Fruit fly (Drosophila melanogaster) whole organism, embryonic: ENCODE data around the gene CG46387.

Experiments
- Atf6 ChIP-seq: fragments of 200-800 bp; sonication (Bioruptor generic); IDR thresholded peaks from 2 replicates; pipeline ENCODE4 v1.3.6; 2022; ENCODE audit warnings: missing biosample characterization, missing genetic modification characterization
- B-H2 ChIP-seq: fragments of 200-800 bp; sonication (Bioruptor generic); optimal IDR thresholded peaks from 2 replicates; lab custom pipeline; 2018; ENCODE audit warnings: missing biosample characterization, mild to moderate bottlenecking, missing genetic modification characterization
- CG10147 ChIP-seq: fragments of 200-800 bp; sonication (Bioruptor generic); optimal IDR thresholded peaks from 2 replicates; lab custom pipeline; 2019; ENCODE audit warnings: missing biosample characterization, mild to moderate bottlenecking, missing genetic modification characterization, moderate library complexity
- CG10209 ChIP-seq: fragments of 200-800 bp; sonication (Bioruptor generic); optimal IDR thresholded peaks from 3 replicates; lab custom pipeline; 2017; ENCODE audit warnings: missing biosample characterization, mild to moderate bottlenecking, missing genetic modification characterization, missing genetic modification reagents
- CG10274 ChIP-seq: fragments of 200-800 bp; sonication (Bioruptor generic); optimal IDR thresholded peaks from 3 replicates; lab custom pipeline; 2017; ENCODE audit warnings: missing biosample characterization, mild to moderate bottlenecking, missing genetic modification characterization
- CG12744 ChIP-seq: fragments of 200-800 bp; sonication (Bioruptor generic); optimal IDR thresholded peaks from 2 replicates; lab custom pipeline; 2016; ENCODE audit warnings: missing biosample characterization, missing genetic modification characterization
- CG12942 ChIP-seq: fragments of 200-800 bp; sonication (Bioruptor generic); optimal IDR thresholded peaks from 3 replicates; lab custom pipeline; 2016; ENCODE audit warnings: missing biosample characterization, missing genetic modification characterization
- CG14050 ChIP-seq: fragments of 200-800 bp; sonication (Bioruptor generic); IDR thresholded peaks from 3 replicates; pipeline ENCODE4 v1.3.6; 2022; ENCODE audit warnings: missing biosample characterization, missing genetic modification characterization
- CG14710 ChIP-seq: fragments of 200-800 bp; sonication (Bioruptor generic); optimal IDR thresholded peaks from 3 replicates; lab custom pipeline; 2019; ENCODE audit warnings: missing biosample characterization, mild to moderate bottlenecking, missing genetic modification characterization, moderate library complexity
- CG15073 ChIP-seq: fragments of 200-800 bp; sonication (Bioruptor generic); optimal IDR thresholded peaks from 2 replicates; lab custom pipeline; 2016; ENCODE audit warnings: missing biosample characterization, missing genetic modification characterization
- CG16813 ChIP-seq: fragments of 200-800 bp; sonication (Bioruptor generic); IDR thresholded peaks from 3 replicates; pipeline ENCODE4 v1.3.6; 2022; ENCODE audit warnings: missing biosample characterization, missing genetic modification characterization; ENCODE audit not compliant: partially characterized antibody
- CG16815 ChIP-seq: fragments of 200-800 bp; sonication (Bioruptor generic); optimal IDR thresholded peaks from 3 replicates; lab custom pipeline; 2017; ENCODE audit warnings: missing biosample characterization, mild to moderate bottlenecking, missing genetic modification characterization
- CG17385 ChIP-seq: fragments of 200-800 bp; sonication (Bioruptor generic); optimal IDR thresholded peaks from 3 replicates; lab custom pipeline; 2018; ENCODE audit warnings: missing biosample characterization, mild to moderate bottlenecking, missing genetic modification characterization
- CG1832 ChIP-seq: fragments of 200-800 bp; sonication (Bioruptor generic); optimal IDR thresholded peaks from 2 replicates; lab custom pipeline; 2017; ENCODE audit warnings: missing biosample characterization, mild to moderate bottlenecking, missing genetic modification characterization, inconsistent platforms
- CG32772 ChIP-seq: fragments of 200-800 bp; sonication (Bioruptor generic); IDR thresholded peaks from 2 replicates; pipeline ENCODE4 v1.3.6; 2022; ENCODE audit warnings: missing biosample characterization, missing genetic modification characterization
- CG43689 ChIP-seq: fragments of 200-800 bp; sonication (Bioruptor generic); IDR thresholded peaks from 2 replicates; pipeline ENCODE4 v1.3.6; 2022; ENCODE audit warnings: missing biosample characterization, missing genetic modification characterization
- CG4820 ChIP-seq: fragments of 200-800 bp; sonication (Bioruptor generic); optimal IDR thresholded peaks from 3 replicates; lab custom pipeline; 2016; ENCODE audit warnings: missing biosample characterization, missing genetic modification characterization
- CG6791 ChIP-seq: fragments of 200-800 bp; sonication (Bioruptor generic); IDR thresholded peaks from 3 replicates; pipeline ENCODE4 v1.3.6; 2022; ENCODE audit warnings: missing biosample characterization, missing genetic modification characterization; ENCODE audit not compliant: partially characterized antibody
- CG7556 ChIP-seq: fragments of 200-800 bp; sonication (Bioruptor generic); optimal IDR thresholded peaks from 2 replicates; lab custom pipeline; 2017; ENCODE audit warnings: missing biosample characterization, mild to moderate bottlenecking, missing genetic modification characterization
- CG8478 ChIP-seq: fragments of >200 bp; optimal IDR thresholded peaks from 2 replicates; lab custom pipeline; 2018
- CG9215 ChIP-seq: fragments of 200-800 bp; sonication (Bioruptor generic); IDR thresholded peaks from 2 replicates; pipeline ENCODE4 v1.3.6; 2022; ENCODE audit warnings: missing biosample characterization, missing genetic modification characterization
- CTCF ChIP-seq: fragments of 200-800 bp; sonication (Bioruptor generic); optimal IDR thresholded peaks from 2 replicates; lab custom pipeline; 2017; ENCODE audit warnings: missing biosample characterization, mild to moderate bottlenecking, missing genetic modification characterization, moderate library complexity
- D ChIP-seq, 2 experiments: fragments of 200-800 bp in 1 of 2; fragments of >200 bp in 1 of 2; sonication (Bioruptor generic) in 1 of 2; optimal IDR thresholded peaks; 2 replicates in 1 of 2; 3 replicates in 1 of 2; lab custom pipeline; 2017; ENCODE audit warnings: mild to moderate bottlenecking in 1 of 2, missing biosample characterization in 1 of 2, missing genetic modification characterization in 1 of 2, missing genetic modification reagents in 1 of 2
- Dip3 ChIP-seq: fragments of 200-800 bp; sonication (Bioruptor generic); optimal IDR thresholded peaks from 3 replicates; lab custom pipeline; 2016; ENCODE audit warnings: missing biosample characterization, missing genetic modification characterization
- Elba2 ChIP-seq: fragments of 200-800 bp; sonication (Bioruptor generic); optimal IDR thresholded peaks from 3 replicates; lab custom pipeline; 2016; ENCODE audit warnings: missing biosample characterization, missing genetic modification characterization
- Fer3 ChIP-seq: fragments of 200-800 bp; sonication (Bioruptor generic); optimal IDR thresholded peaks from 2 replicates; lab custom pipeline; 2018; ENCODE audit warnings: missing biosample characterization, mild to moderate bottlenecking, missing genetic modification characterization, moderate library complexity
- H15 ChIP-seq: fragments of 200-800 bp; sonication (Bioruptor generic); IDR thresholded peaks from 3 replicates; pipeline ENCODE4 v1.3.6; 2022; ENCODE audit warnings: missing biosample characterization, missing genetic modification characterization
- HLH3B ChIP-seq: fragments of 200-800 bp; sonication (Bioruptor generic); IDR thresholded peaks from 2 replicates; pipeline ENCODE4 v1.3.6; 2022; ENCODE audit warnings: missing biosample characterization, missing genetic modification characterization
- Hr39 ChIP-seq: fragments of >200 bp; optimal IDR thresholded peaks from 2 replicates; lab custom pipeline; 2017
- Hsf ChIP-seq: fragments of 200-800 bp; sonication (Bioruptor generic); optimal IDR thresholded peaks from 3 replicates; lab custom pipeline; 2016; ENCODE audit warnings: missing biosample characterization, missing genetic modification characterization
- Mes4 ChIP-seq: fragments of 200-800 bp; sonication (Bioruptor generic); optimal IDR thresholded peaks from 2 replicates; lab custom pipeline; 2016; ENCODE audit warnings: missing biosample characterization, missing genetic modification characterization
- chinmo ChIP-seq: fragments of 200-800 bp; sonication (Bioruptor generic); IDR thresholded peaks from 4 replicates; pipeline ENCODE4 v1.3.6; 2022; ENCODE audit warnings: missing biosample characterization, missing genetic modification characterization; ENCODE audit not compliant: partially characterized antibody
- ci ChIP-seq: fragments of 200-800 bp; sonication (Bioruptor generic); IDR thresholded peaks from 3 replicates; pipeline ENCODE4 v1.3.6; 2022; ENCODE audit warnings: missing biosample characterization, missing genetic modification characterization
- croc ChIP-seq: fragments of 200-800 bp; sonication (Bioruptor generic); conservative IDR thresholded peaks from 3 replicates; pipeline ENCODE4 v1.3.6; 2022; ENCODE audit warnings: missing biosample characterization, missing genetic modification characterization
- dimm ChIP-seq: fragments of 200-800 bp; sonication (Bioruptor generic); IDR thresholded peaks from 2 replicates; pipeline ENCODE4 v1.3.6; 2022; ENCODE audit warnings: missing biosample characterization, missing genetic modification characterization
- dysf ChIP-seq: fragments of 200-800 bp; sonication (Bioruptor generic); IDR thresholded peaks from 3 replicates; pipeline ENCODE4 v1.3.6; 2022; ENCODE audit warnings: missing biosample characterization, missing genetic modification characterization
- fru ChIP-seq: fragments of >200 bp; optimal IDR thresholded peaks from 2 replicates; lab custom pipeline; 2017
- gsb ChIP-seq: fragments of 200-800 bp; sonication (Bioruptor generic); IDR thresholded peaks from 2 replicates; pipeline ENCODE4 v1.3.6; 2022; ENCODE audit warnings: missing biosample characterization, missing genetic modification characterization
- her ChIP-seq: fragments of 200-800 bp; sonication (Bioruptor generic); optimal IDR thresholded peaks from 2 replicates; lab custom pipeline; 2016; ENCODE audit warnings: missing biosample characterization, missing genetic modification characterization
- oc ChIP-seq: fragments of 200-800 bp; sonication (Bioruptor generic); optimal IDR thresholded peaks from 2 replicates; lab custom pipeline; 2018; ENCODE audit warnings: missing biosample characterization, mild to moderate bottlenecking, missing genetic modification characterization, moderate library complexity
- otp ChIP-seq: fragments of 200-800 bp; sonication (Bioruptor generic); IDR thresholded peaks from 3 replicates; pipeline ENCODE4, ENCODE4 v1.3.6; 2022; ENCODE audit warnings: missing biosample characterization, missing genetic modification characterization
- phol ChIP-seq: fragments of 200-800 bp; sonication (Bioruptor generic); optimal IDR thresholded peaks from 3 replicates; lab custom pipeline; 2018; ENCODE audit warnings: missing biosample characterization, mild to moderate bottlenecking, missing genetic modification characterization, moderate library complexity
- ranshi ChIP-seq: fragments of 200-800 bp; sonication (Bioruptor generic); IDR thresholded peaks from 2 replicates; pipeline ENCODE4 v1.3.6; 2022; ENCODE audit warnings: missing biosample characterization, missing genetic modification characterization
- repo ChIP-seq: fragments of 200-800 bp; sonication (Bioruptor generic); optimal IDR thresholded peaks from 2 replicates; lab custom pipeline; 2016; ENCODE audit warnings: missing biosample characterization, missing genetic modification characterization
- scrt ChIP-seq: fragments of 200-800 bp; sonication (Bioruptor generic); optimal IDR thresholded peaks from 2 replicates; lab custom pipeline; 2018; ENCODE audit warnings: missing biosample characterization, mild to moderate bottlenecking, missing genetic modification characterization, moderate library complexity
- z ChIP-seq: fragments of 200-800 bp; sonication (Bioruptor generic); IDR thresholded peaks from 3 replicates; pipeline ENCODE4 v1.3.6; 2022; ENCODE audit warnings: missing biosample characterization, missing genetic modification characterization

Gene CG46387

dm6 chr3L:9855784-9856426 is 42.5 kb upstream of the CG46387 start (continued):
- TF ChIP-seq CG17385 = peak; percentile 90
- TF ChIP-seq z = peak; percentile 81; the same call in 2 of the 3 replicates
- peak; percentile 88 for TF ChIP-seq CG9215 (GFP tag; lab: Robert Waterston, UW)
- peak; percentile 97 for TF ChIP-seq dysf (GFP tag; lab: Robert Waterston, UW)
- no peak for TF ChIP-seq CG6791 (GFP tag; lab: Robert Waterston, UW)
- peak; percentile 98 for TF ChIP-seq CG14710 (tag; lab: Kevin White, UChicago)
- TF ChIP-seq gsb = peak; percentile 88
- peak; percentile 99 for TF ChIP-seq phol
- peak; percentile 91 for TF ChIP-seq Dip3 (GFP tag; lab: Kevin White, UChicago)
- peak; percentile 98 for TF ChIP-seq CG4820 (GFP tag; lab: Kevin White, UChicago)
- TF ChIP-seq D (optimal IDR thresholded peaks at IDR 0.05; lab: Kevin White, UChicago) = no peak
- TF ChIP-seq D (GFP tag; optimal IDR thresholded peaks at IDR 0.05; lab: Kevin White, UChicago) = peak; percentile 99
- TF ChIP-seq croc = peak; percentile 99
- TF ChIP-seq dimm (GFP tag; lab: Robert Waterston, UW) = peak; percentile 93
- peak; percentile 100 for TF ChIP-seq CG10274 (GFP tag; lab: Kevin White, UChicago)
- peak; percentile 97 for TF ChIP-seq Hsf (GFP tag; lab: Kevin White, UChicago)
- peak; percentile 97 for TF ChIP-seq oc
- peak; percentile 94 for TF ChIP-seq CG7556 (GFP tag; lab: Kevin White, UChicago)
- TF ChIP-seq otp (GFP tag; lab: Robert Waterston, UW) = peak; percentile 98
- TF ChIP-seq CG10147 = peak; percentile 94
- TF ChIP-seq CTCF (GFP tag; lab: Kevin White, UChicago) = peak; percentile 72
- peak; percentile 93 for TF ChIP-seq CG14050 (GFP tag; lab: Robert Waterston, UW)
- peak; percentile 54 for TF ChIP-seq B-H2 (GFP tag; lab: Kevin White, UChicago)
- TF ChIP-seq CG43689 = peak; percentile 92
- peak; percentile 97 for TF ChIP-seq H15
- peak; percentile 94 for TF ChIP-seq her
- TF ChIP-seq Hr39 (lab: Kevin White, UChicago) = no peak
- peak; percentile 92 for TF ChIP-seq Atf6
- peak; percentile 95 for TF ChIP-seq HLH3B (GFP tag; lab: Robert Waterston, UW)
- TF ChIP-seq fru = no peak
- peak; percentile 98 for TF ChIP-seq CG16815 (GFP tag; lab: Kevin White, UChicago)
- TF ChIP-seq CG12942 = peak; percentile 95
- TF ChIP-seq scrt (GFP tag; lab: Kevin White, UChicago) = peak; percentile 88
- TF ChIP-seq ci (GFP tag; lab: Robert Waterston, UW) = peak; percentile 99
- no peak for TF ChIP-seq CG8478 (lab: Kevin White, UChicago)
- TF ChIP-seq Fer3 (tag; lab: Kevin White, UChicago) = peak; percentile 95
- TF ChIP-seq repo (GFP tag; lab: Kevin White, UChicago) = peak; percentile 97
- peak; percentile 88 for TF ChIP-seq Elba2
- 0 out of 4 replicates have a peak, but pooled peaks have one; percentile 48 for TF ChIP-seq chinmo (GFP tag; lab: Robert Waterston, UW)
- TF ChIP-seq CG12744 = peak; percentile 94
- TF ChIP-seq Mes4 (GFP tag; lab: Kevin White, UChicago) = peak; percentile 97
- TF ChIP-seq CG1832 = no peak
- TF ChIP-seq CG32772 (GFP tag; lab: Robert Waterston, UW) = peak; percentile 97
- TF ChIP-seq ranshi (GFP tag; lab: Robert Waterston, UW) = peak; percentile 93
- peak; percentile 96 for TF ChIP-seq CG10209 (GFP tag; lab: Kevin White, UChicago)
- peak; percentile 85 for TF ChIP-seq CG15073
- TF ChIP-seq CG16813 = no peak
